Worm (Caenorhabditis elegans) whole organism, L4 larva: ENCODE results near the gene C30G12.4.
A peak's percentile ranks its signal among the peaks of the same experiment; 100 is the strongest.

Source experiments
- R02D3.7 ChIP-seq: fragments of 150-350 bp; sonication (generic microtip); optimal IDR thresholded peaks from 3 replicates; lab custom pipeline; 2014; ENCODE audit warnings: missing biosample characterization, missing genetic modification characterization
- T20F7.1 ChIP-seq: fragments of 200-800 bp; sonication (Bioruptor generic); optimal IDR thresholded peaks from 2 replicates; lab custom pipeline; 2018; ENCODE audit warnings: mild to moderate bottlenecking, missing genetic modification characterization, missing compliant biosample characterization
- T26A8.4 ChIP-seq: fragments of 200-800 bp; sonication (Bioruptor generic); IDR thresholded peaks from 2 replicates; pipeline ENCODE4 v1.3.6; 2022; ENCODE audit warnings: missing genetic modification characterization, missing compliant biosample characterization
- Y48G9A.11 ChIP-seq: fragments of 200-800 bp; sonication (Bioruptor generic); IDR thresholded peaks from 2 replicates; pipeline ENCODE4 v1.3.6; 2022; ENCODE audit warnings: missing genetic modification reagents, missing genetic modification characterization, missing compliant biosample characterization
- Y5F2A.4 ChIP-seq: fragments of 200-800 bp; sonication (Bioruptor generic); optimal IDR thresholded peaks from 2 replicates; lab custom pipeline; 2018; ENCODE audit warnings: mild to moderate bottlenecking, missing genetic modification characterization, missing compliant biosample characterization
- aha-1 ChIP-seq: fragments of 150-350 bp; peaks from one replicate; lab custom pipeline; 2014; ENCODE audit warnings: missing biosample characterization, missing genetic modification characterization
- ama-1 ChIP-seq: fragments of 150-350 bp; optimal IDR thresholded peaks from 2 replicates; lab custom pipeline; 2014; ENCODE audit warnings: inconsistent platforms, mixed read lengths
- ctbp-1 ChIP-seq: fragments of 200-800 bp; sonication (Bioruptor generic); IDR thresholded peaks from 2 replicates; pipeline ENCODE4 v1.3.6; 2022; ENCODE audit warnings: missing genetic modification reagents, missing genetic modification characterization, missing compliant biosample characterization
- daf-12 ChIP-seq: fragments of 150-350 bp; optimal IDR thresholded peaks from 2 replicates; lab custom pipeline; 2014; ENCODE audit warnings: missing biosample characterization, missing genetic modification reagents, missing genetic modification characterization
- daf-16 ChIP-seq, 3 experiments: sonication (generic microtip); optimal IDR thresholded peaks; 2 replicates each; lab custom pipeline; 2016 to 2017; ENCODE audit warnings: missing genetic modification characterization in 3 of 3, missing genetic modification reagents in 3 of 3, mild to moderate bottlenecking in 2 of 3, missing compliant biosample characterization in 2 of 3, missing biosample characterization in 1 of 3, moderate library complexity in 1 of 3
- dmd-6 ChIP-seq: fragments of 200-800 bp; sonication (Bioruptor generic); IDR thresholded peaks from 2 replicates; pipeline ENCODE4 v1.3.6; 2022; ENCODE audit warnings: missing genetic modification reagents, missing genetic modification characterization, missing compliant biosample characterization
- dve-1 ChIP-seq: sonication (generic microtip); optimal IDR thresholded peaks from 2 replicates; lab custom pipeline; 2017; ENCODE audit warnings: antibody characterized with exemption, mild to moderate bottlenecking, missing genetic modification characterization, missing compliant biosample characterization; ENCODE audit not compliant: insufficient read depth
- hlh-11 ChIP-seq: fragments of 200-800 bp; sonication (Bioruptor generic); optimal IDR thresholded peaks from 2 replicates; lab custom pipeline; 2018; ENCODE audit warnings: mild to moderate bottlenecking, missing genetic modification characterization, missing compliant biosample characterization
- hlh-30 ChIP-seq: sonication (generic microtip); optimal IDR thresholded peaks from 2 replicates; lab custom pipeline; 2017; ENCODE audit warnings: antibody characterized with exemption, mild to moderate bottlenecking, missing genetic modification characterization, missing compliant biosample characterization; ENCODE audit not compliant: insufficient read depth
- lim-7 ChIP-seq: fragments of 200-800 bp; sonication (Bioruptor generic); IDR thresholded peaks from 2 replicates; pipeline ENCODE4 v1.3.6; 2022; ENCODE audit warnings: missing genetic modification characterization, missing compliant biosample characterization
- lin-15B ChIP-seq: fragments of 150-350 bp; sonication (generic microtip); optimal IDR thresholded peaks from 3 replicates; lab custom pipeline; 2014; ENCODE audit warnings: missing biosample characterization, missing genetic modification characterization
- lin-38 ChIP-seq: fragments of 200-800 bp; sonication (Bioruptor generic); IDR thresholded peaks from 2 replicates; pipeline ENCODE4 v1.3.6; 2022; ENCODE audit warnings: missing genetic modification reagents, missing genetic modification characterization, missing compliant biosample characterization
- lir-3 ChIP-seq: sonication (generic microtip); optimal IDR thresholded peaks from 2 replicates; lab custom pipeline; 2016; ENCODE audit warnings: mild to moderate bottlenecking, missing genetic modification characterization, missing compliant biosample characterization
- lsy-2 ChIP-seq, 2 experiments: fragments of 150-350 bp in 1 of 2; sonication (generic microtip) in 1 of 2; optimal IDR thresholded peaks; 2 replicates each; lab custom pipeline; 2014 to 2017; ENCODE audit warnings: missing biosample characterization in 2 of 2, missing genetic modification characterization in 2 of 2
- mdl-1 ChIP-seq, 2 experiments: fragments of 150-350 bp in 1 of 2; sonication (generic microtip) in 1 of 2; optimal IDR thresholded peaks; 2 replicates each; lab custom pipeline; 2014 to 2017; ENCODE audit warnings: missing biosample characterization in 2 of 2, missing genetic modification characterization in 2 of 2
- mdt-29 ChIP-seq: fragments of 200-800 bp; sonication (Bioruptor generic); IDR thresholded peaks from 2 replicates; pipeline ENCODE4 v1.3.6; 2022; ENCODE audit warnings: missing genetic modification reagents, missing genetic modification characterization, missing compliant biosample characterization
- mep-1 ChIP-seq: fragments of 150-350 bp; sonication (generic microtip); optimal IDR thresholded peaks from 3 replicates; lab custom pipeline; 2014; ENCODE audit warnings: missing biosample characterization, missing genetic modification characterization
- mes-2 ChIP-seq: sonication (generic microtip); optimal IDR thresholded peaks from 2 replicates; lab custom pipeline; 2016; ENCODE audit warnings: missing genotype, mild to moderate bottlenecking, missing genetic modification characterization, missing compliant biosample characterization; ENCODE audit not compliant: poor library complexity, severe bottlenecking
- mxl-2 ChIP-seq: fragments of 200-800 bp; sonication (Bioruptor generic); conservative IDR thresholded peaks from 2 replicates; pipeline ENCODE4 v1.3.6; 2022; ENCODE audit warnings: missing genetic modification reagents, missing genetic modification characterization, missing compliant biosample characterization
- mxl-3 ChIP-seq: fragments of 200-800 bp; sonication (Bioruptor generic); optimal IDR thresholded peaks from 2 replicates; lab custom pipeline; 2018; ENCODE audit warnings: mild to moderate bottlenecking, missing genetic modification characterization, missing compliant biosample characterization
- nhr-102 ChIP-seq: sonication (generic microtip); optimal IDR thresholded peaks from 2 replicates; lab custom pipeline; 2016; ENCODE audit warnings: mild to moderate bottlenecking, missing genetic modification characterization, moderate library complexity, missing compliant biosample characterization
- nhr-11 ChIP-seq: fragments of 150-350 bp; optimal IDR thresholded peaks from 2 replicates; lab custom pipeline; 2014; ENCODE audit warnings: missing biosample characterization, missing genetic modification characterization
- nhr-28 ChIP-seq: fragments of 150-350 bp; optimal IDR thresholded peaks from 2 replicates; lab custom pipeline; 2014; ENCODE audit warnings: missing biosample characterization, missing genetic modification characterization
- nhr-41 ChIP-seq: fragments of 200-800 bp; sonication (Bioruptor generic); IDR thresholded peaks from 2 replicates; pipeline ENCODE4 v1.3.6; 2022; ENCODE audit warnings: missing genetic modification reagents, missing genetic modification characterization, missing compliant biosample characterization
- nhr-48 ChIP-seq: sonication (generic microtip); optimal IDR thresholded peaks from 2 replicates; lab custom pipeline; 2016; ENCODE audit warnings: mild to moderate bottlenecking, missing genetic modification characterization, missing compliant biosample characterization
- nhr-6 ChIP-seq: fragments of 150-350 bp; optimal IDR thresholded peaks from 2 replicates; lab custom pipeline; 2014; ENCODE audit warnings: missing biosample characterization, missing genetic modification characterization
- nhr-77 ChIP-seq: fragments of 150-350 bp; optimal IDR thresholded peaks from 2 replicates; lab custom pipeline; 2014; ENCODE audit warnings: missing biosample characterization, missing genetic modification characterization
- php-3 ChIP-seq: fragments of 200-800 bp; sonication (Bioruptor generic); IDR thresholded peaks from 2 replicates; pipeline ENCODE4 v1.3.6; 2022; ENCODE audit warnings: missing genetic modification reagents, missing genetic modification characterization, missing compliant biosample characterization
- pqm-1 ChIP-seq: sonication (generic microtip); optimal IDR thresholded peaks from 2 replicates; lab custom pipeline; 2017; ENCODE audit warnings: missing biosample characterization, missing genetic modification characterization
- rbr-2 ChIP-seq: sonication (generic microtip); optimal IDR thresholded peaks from 2 replicates; lab custom pipeline; 2016; ENCODE audit warnings: missing genotype, missing genetic modification characterization, missing compliant biosample characterization
- saeg-2 ChIP-seq: fragments of 200-800 bp; sonication (Bioruptor generic); IDR thresholded peaks from 2 replicates; pipeline ENCODE4 v1.3.6; 2022; ENCODE audit warnings: missing genetic modification reagents, missing genetic modification characterization, missing compliant biosample characterization
- skn-1 ChIP-seq: fragments of 150-350 bp; optimal IDR thresholded peaks from 2 replicates; lab custom pipeline; 2014; ENCODE audit warnings: missing biosample characterization, missing genetic modification characterization
- spr-1 ChIP-seq: sonication (generic microtip); optimal IDR thresholded peaks from 2 replicates; lab custom pipeline; 2016; ENCODE audit warnings: mild to moderate bottlenecking, missing genetic modification characterization, missing compliant biosample characterization
- spr-3 ChIP-seq: fragments of 200-800 bp; sonication (Bioruptor generic); optimal IDR thresholded peaks from 2 replicates; lab custom pipeline; 2018; ENCODE audit warnings: mild to moderate bottlenecking, missing genetic modification characterization, missing compliant biosample characterization
- tag-97 ChIP-seq: fragments of 200-800 bp; sonication (Bioruptor generic); IDR thresholded peaks from 2 replicates; pipeline ENCODE4 v1.3.6; 2022; ENCODE audit warnings: missing genetic modification characterization, missing compliant biosample characterization
- unc-130 ChIP-seq: sonication (generic microtip); optimal IDR thresholded peaks from 2 replicates; lab custom pipeline; 2016; ENCODE audit warnings: missing genetic modification reagents, missing genetic modification characterization, missing compliant biosample characterization
- unc-39 ChIP-seq: sonication (generic microtip); optimal IDR thresholded peaks from 2 replicates; lab custom pipeline; 2017; ENCODE audit warnings: missing biosample characterization, missing genetic modification characterization
- zfp-2 ChIP-seq: sonication (generic microtip); optimal IDR thresholded peaks from 2 replicates; lab custom pipeline; 2016; ENCODE audit warnings: mild to moderate bottlenecking, missing genetic modification characterization, missing compliant biosample characterization

Gene C30G12.4

ce11 chrII:7245576-7245975 lies 16.4 kb upstream of the C30G12.4 start, which contains the start of gene skpo-3:
skpo-3 (plus strand) TSS chrII:7245876.
- TF ChIP-seq lin-15B: no peak
- TF ChIP-seq Y5F2A.4: no peak
- TF ChIP-seq T26A8.4 (GFP tag; lab: Robert Waterston, UW): no peak
- no peak for TF ChIP-seq mxl-3 (GFP tag; lab: Kevin White, UChicago)
- TF ChIP-seq aha-1 (tag; lab: Kevin White, UChicago): no peak
- TF ChIP-seq tag-97: no peak
- no peak for TF ChIP-seq R02D3.7 (tag; lab: Kevin White, UChicago)
- TF ChIP-seq unc-39 (tag; lab: Kevin White, UChicago): no peak
- no peak for TF ChIP-seq lin-38
- TF ChIP-seq unc-130: no peak
- TF ChIP-seq mep-1 (tag; lab: Kevin White, UChicago): no peak
- no peak for TF ChIP-seq T20F7.1
- TF ChIP-seq skn-1: no peak
- TF ChIP-seq rbr-2 (tag; lab: Kevin White, UChicago): no peak
- TF ChIP-seq zfp-2 (tag; lab: Kevin White, UChicago): no peak

ce11 chrII:7251978-7252377 lies 10.0 kb upstream of the C30G12.4 start, which contains the start of the genes prx-13 and ada-2:
prx-13 (minus strand) TSS chrII:7252015.
ada-2 (plus strand) TSS chrII:7252259.
- TF ChIP-seq pqm-1 (tag; lab: Kevin White, UChicago) (peak; percentile 76), nhr-6 (peak; percentile 50), T20F7.1 (peak; percentile 46), nhr-41 (GFP tag; lab: Robert Waterston, UW) (no peak), hlh-11 (peak; percentile 46), spr-3 (no peak), dmd-6 (peak; percentile 53), hlh-30 (tag; lab: Kevin White, UChicago) (peak; percentile 25), mdt-29 (GFP tag; lab: Robert Waterston, UW) (no peak), dve-1 (tag; lab: Kevin White, UChicago) (peak; percentile 45), nhr-28 (peak; percentile 98), daf-16 (GFP tag; optimal IDR thresholded peaks at IDR 0.05; lab: Kevin White, UChicago) (no peak), daf-16 (tag; optimal IDR thresholded peaks at IDR 0.05; lab: Kevin White, UChicago) (peak; percentile 37), lir-3 (tag; lab: Kevin White, UChicago) (peak; percentile 5), nhr-77 (peak; percentile 40), lsy-2 (tag; optimal IDR thresholded peaks at IDR 0.05; lab: Kevin White, UChicago) (peak in 1 of 2 experiments; percentile 3)

ce11 chrII:7253073-7253472 lies 8.9 kb upstream of the C30G12.4 start, which contains the start of gene lsm-4:
lsm-4 (minus strand) TSS chrII:7253163.
- TF ChIP-seq T20F7.1: peak; percentile 92
- no peak for TF ChIP-seq nhr-6
- TF ChIP-seq lsy-2 (tag; optimal IDR thresholded peaks at IDR 0.05; lab: Kevin White, UChicago): peak in 1 of 2 experiments; percentile 25
- TF ChIP-seq nhr-11 (tag; lab: Kevin White, UChicago): no peak
- TF ChIP-seq Y48G9A.11 (GFP tag; lab: Robert Waterston, UW): peak; percentile 73; the same call in 1 of the 2 replicates
- TF ChIP-seq daf-16 (GFP tag; optimal IDR thresholded peaks at IDR 0.05; lab: Kevin White, UChicago): no peak
- peak; percentile 11 for TF ChIP-seq daf-16 (tag; optimal IDR thresholded peaks at IDR 0.05; lab: Kevin White, UChicago)

ce11 chrII:7255614-7256162 lies 6.3 kb upstream of the C30G12.4 start, which contains the start of gene F32A5.8:
F32A5.8 (plus strand) TSS chrII:7256112.
- TF ChIP-seq ctbp-1 (no peak), lsy-2 (tag; optimal IDR thresholded peaks at IDR 0.05; lab: Kevin White, UChicago) (peak in 1 of 2 experiments; percentile 51), dve-1 (tag; lab: Kevin White, UChicago) (peak; percentile 84), rbr-2 (tag; lab: Kevin White, UChicago) (no peak), lim-7 (GFP tag; lab: Robert Waterston, UW) (no peak), hlh-11 (peak; percentile 71), nhr-102 (peak; percentile 51), spr-1 (no peak), daf-12 (tag; lab: Kevin White, UChicago) (no peak), nhr-48 (tag; lab: Kevin White, UChicago) (no peak), spr-3 (no peak), saeg-2 (GFP tag; lab: Robert Waterston, UW) (no peak), mdl-1 (tag; optimal IDR thresholded peaks at IDR 0.05; lab: Kevin White, UChicago) (peak in 1 of 2 experiments; percentile 17), php-3 (GFP tag; lab: Robert Waterston, UW) (no peak), mxl-2 (GFP tag; lab: Robert Waterston, UW) (no peak), dmd-6 (peak; percentile 72), mes-2 (tag; lab: Kevin White, UChicago) (peak; percentile 56), T20F7.1 (peak; percentile 64), nhr-28 (peak; percentile 84), mdt-29 (GFP tag; lab: Robert Waterston, UW) (no peak), unc-39 (tag; lab: Kevin White, UChicago) (no peak), ama-1 (peak; percentile 45), nhr-77 (peak; percentile 54), nhr-6 (peak; percentile 76), nhr-41 (GFP tag; lab: Robert Waterston, UW) (no peak), mep-1 (tag; lab: Kevin White, UChicago) (peak; percentile 49)
